Worm (Caenorhabditis elegans) whole organism, L2 larva: Measurements from ENCODE around the gene srg-55.

ENCODE experiments used
- ZK546.5 ChIP-seq: sonication (generic microtip); optimal IDR thresholded peaks from 2 replicates; lab custom pipeline; 2017; ENCODE audit warnings: missing biosample characterization, missing genetic modification characterization
- aly-2 ChIP-seq: fragments of 150-350 bp; optimal IDR thresholded peaks from 2 replicates; lab custom pipeline; 2014; ENCODE audit warnings: missing biosample characterization, missing genetic modification characterization
- ceh-16 ChIP-seq: fragments of 150-350 bp; optimal IDR thresholded peaks from 2 replicates; lab custom pipeline; 2014; ENCODE audit warnings: missing biosample characterization, missing genetic modification characterization
- crh-2 ChIP-seq: sonication (generic microtip); optimal IDR thresholded peaks from 2 replicates; lab custom pipeline; 2017; ENCODE audit warnings: missing biosample characterization, missing genetic modification characterization
- egl-27 ChIP-seq: sonication (generic microtip); optimal IDR thresholded peaks from 3 replicates; lab custom pipeline; 2017; ENCODE audit warnings: missing biosample characterization, missing genetic modification reagents, missing genetic modification characterization
- lin-13 ChIP-seq: fragments of 150-350 bp; optimal IDR thresholded peaks from 2 replicates; lab custom pipeline; 2014; ENCODE audit warnings: missing biosample characterization, missing genetic modification reagents, missing genetic modification characterization
- lin-39 ChIP-seq: fragments of 150-350 bp; optimal IDR thresholded peaks from 2 replicates; lab custom pipeline; 2014; ENCODE audit warnings: missing biosample characterization, missing genetic modification reagents, missing genetic modification characterization
- nhr-11 ChIP-seq: fragments of 150-350 bp; optimal IDR thresholded peaks from 2 replicates; lab custom pipeline; 2014; ENCODE audit warnings: missing biosample characterization, missing genetic modification characterization
- peb-1 ChIP-seq: fragments of 150-350 bp; optimal IDR thresholded peaks from 2 replicates; lab custom pipeline; 2014; ENCODE audit warnings: missing biosample characterization, missing genetic modification characterization
- skn-1 ChIP-seq: sonication (generic microtip); optimal IDR thresholded peaks from 2 replicates; lab custom pipeline; 2017; ENCODE audit warnings: missing biosample characterization, missing genetic modification characterization
- unc-55 ChIP-seq: fragments of 150-350 bp; sonication (generic microtip); optimal IDR thresholded peaks from 3 replicates; lab custom pipeline; 2014; ENCODE audit warnings: missing biosample characterization, missing genetic modification reagents, missing genetic modification characterization
- unc-62 ChIP-seq: fragments of 150-350 bp; optimal IDR thresholded peaks from 2 replicates; lab custom pipeline; 2014; ENCODE audit warnings: missing biosample characterization, missing genetic modification reagents, missing genetic modification characterization
- ztf-4 ChIP-seq: fragments of 150-350 bp; optimal IDR thresholded peaks from 2 replicates; lab custom pipeline; 2014; ENCODE audit warnings: missing biosample characterization, missing genetic modification characterization

- TF ChIP-seq egl-27 (tag; lab: Kevin White, UChicago) (no peak), nhr-11 (no peak), unc-62 (GFP tag; lab: Kevin White, UChicago) (no peak), aly-2 (tag; lab: Kevin White, UChicago) (no peak), ZK546.5 (tag; lab: Kevin White, UChicago) (no peak), lin-13 (GFP tag; lab: Kevin White, UChicago) (no peak), unc-55 (no peak), skn-1 (tag; lab: Kevin White, UChicago) (no peak), peb-1 (no peak), lin-39 (tag; lab: Kevin White, UChicago) (no peak), ceh-16 (tag; lab: Kevin White, UChicago) (no peak), ztf-4 (tag; lab: Kevin White, UChicago) (no peak), crh-2 (tag; lab: Kevin White, UChicago) (no peak)
These were observed 17.0 kb upstream of the srg-55 start for ce11 chrV:14945124-14945523.
